Worm (Caenorhabditis elegans): Measurements from ENCODE around the gene ZK353.2.

DNA sequence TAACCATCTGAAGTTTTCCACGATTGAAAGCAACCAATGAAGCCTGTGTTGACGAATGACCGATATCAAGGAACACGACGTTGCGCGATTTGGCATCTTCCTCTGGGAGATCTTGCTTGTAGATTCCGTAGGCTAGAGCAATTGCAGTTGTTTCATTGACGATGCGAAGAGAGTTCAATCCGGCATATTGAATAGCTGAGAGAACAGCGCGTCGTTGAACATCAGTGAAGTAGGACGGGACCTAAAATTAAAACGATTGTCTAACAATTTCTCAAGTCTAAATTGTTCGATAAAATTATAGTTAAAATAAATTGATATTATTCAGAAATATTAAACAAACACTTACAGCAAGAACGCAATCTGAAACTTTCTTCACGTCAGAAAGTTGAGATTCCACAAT lies 47.5 kb downstream of the ZK353.2 start:
- TF ChIP-seq nhr-28 (tag; optimal IDR thresholded peaks at IDR 0.05) (no peak), lin-15B (tag; optimal IDR thresholded peaks at IDR 0.05) (no peak), nhr-76 (tag; optimal IDR thresholded peaks at IDR 0.05) (no peak), ces-1 (GFP tag; optimal IDR thresholded peaks at IDR 0.05) (no peak), lin-13 (GFP tag; optimal IDR thresholded peaks at IDR 0.05) (no peak), Y105C5A.15 (GFP tag; IDR thresholded peaks at IDR 0.05) (no peak), nhr-237 (tag; optimal IDR thresholded peaks at IDR 0.05) (no peak), unc-130 (GFP tag; optimal IDR thresholded peaks at IDR 0.05) (no peak), mes-2 (tag; optimal IDR thresholded peaks at IDR 0.05; ENCODE audit: poor library complexity, severe bottlenecking) (no peak), aly-2 (tag; optimal IDR thresholded peaks at IDR 0.05) (no peak), unc-39 (tag; optimal IDR thresholded peaks at IDR 0.05) (no peak)
